Fruit fly (Drosophila melanogaster): ENCODE data around the gene pav.

The pav gene

DNA sequence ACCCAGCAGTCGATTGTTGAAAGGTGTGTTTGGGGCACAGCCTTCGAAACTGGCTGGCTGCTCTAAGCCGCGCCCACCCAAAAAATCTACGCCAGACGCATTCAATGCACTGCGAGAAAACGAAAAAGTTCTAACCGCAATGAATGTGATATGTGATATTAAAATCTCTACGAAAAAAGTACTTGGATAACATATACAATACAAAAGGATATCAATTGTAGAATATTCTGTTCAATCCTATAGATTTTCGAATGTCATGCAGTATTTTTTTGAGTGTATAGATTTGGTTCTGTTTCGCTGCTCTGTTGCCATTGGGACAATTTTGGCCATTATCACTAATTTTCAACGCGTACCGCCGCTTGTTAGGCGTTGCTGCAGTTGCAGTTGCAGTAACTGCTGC, 32.8 kb upstream of the pav start (continued):
- TF ChIP-seq CG7368 (GFP tag; optimal IDR thresholded peaks at IDR 0.05), result no peak
- TF ChIP-seq dsx (GFP tag; optimal IDR thresholded peaks at IDR 0.05; ENCODE audit: poor library complexity, severe bottlenecking), result no peak
- no peak for TF ChIP-seq Sox102F (GFP tag; optimal IDR thresholded peaks at IDR 0.05)
- no peak for TF ChIP-seq fd59A (GFP tag; optimal IDR thresholded peaks at IDR 0.05)
- TF ChIP-seq dac (GFP tag; optimal IDR thresholded peaks at IDR 0.05), result no peak

DNA sequence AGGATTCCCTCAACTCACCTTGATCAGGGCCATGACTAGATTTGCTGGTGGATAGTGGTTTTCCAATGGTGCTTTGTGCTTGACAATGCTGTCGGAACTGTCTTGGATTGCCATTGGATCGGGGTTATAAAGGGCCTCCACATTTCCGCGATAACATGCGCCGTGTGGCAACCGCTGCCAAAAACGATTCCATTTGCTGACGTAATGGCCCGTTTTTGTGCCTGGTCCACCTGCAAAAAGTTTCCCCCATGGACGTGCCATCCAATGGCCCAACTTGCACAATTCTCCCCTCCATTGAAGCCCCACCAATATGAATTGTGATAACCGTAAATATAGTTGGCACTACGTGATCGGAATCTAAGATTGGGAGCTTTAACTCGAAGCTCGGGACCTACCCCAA, 31.1 kb upstream of the pav start, which contains the start of gene Cpr64Ab:
Gene Cpr64Ab, minus strand, starts transcription at position 101 of the 400 bp plus-strand sequence.
- TF ChIP-seq pdm3 (GFP tag; optimal IDR thresholded peaks at IDR 0.05), result no peak
- no peak for TF ChIP-seq CG7368 (GFP tag; optimal IDR thresholded peaks at IDR 0.05)
- no peak for TF ChIP-seq CG11902 (GFP tag; optimal IDR thresholded peaks at IDR 0.05)
- TF ChIP-seq CG8632 (GFP tag; optimal IDR thresholded peaks at IDR 0.05), result no peak
- TF ChIP-seq Hr38 (GFP tag; optimal IDR thresholded peaks at IDR 0.05), result no peak
- no peak for TF ChIP-seq Smox (GFP tag; optimal IDR thresholded peaks at IDR 0.05)

DNA sequence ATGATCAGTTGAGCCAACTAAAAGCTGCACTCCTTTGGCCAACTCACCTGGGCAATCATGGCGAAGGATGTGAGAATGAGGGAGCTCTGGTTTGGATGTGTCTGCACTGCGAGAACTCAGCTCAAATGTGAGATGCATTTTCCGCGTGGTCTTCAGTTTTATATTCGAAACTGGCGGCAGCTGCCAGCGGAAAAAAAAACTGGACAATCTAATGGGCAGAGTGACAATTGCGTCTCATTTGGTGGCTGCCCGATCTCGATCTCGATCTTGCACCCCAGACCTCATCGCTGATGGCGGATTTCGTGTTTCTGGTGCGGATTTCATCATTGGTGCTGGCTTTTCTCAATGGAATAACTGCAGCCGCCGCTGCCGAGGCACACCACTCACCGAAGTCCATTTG, 29.7 kb upstream of the pav start, which contains the start of gene Cpr64Ac:
Gene Cpr64Ac, minus strand, starts transcription at position 101 of the 400 bp plus-strand sequence.
- TF ChIP-seq esn (GFP tag; optimal IDR thresholded peaks at IDR 0.05), result no peak
- no peak for TF ChIP-seq net (GFP tag; optimal IDR thresholded peaks at IDR 0.05)

DNA sequence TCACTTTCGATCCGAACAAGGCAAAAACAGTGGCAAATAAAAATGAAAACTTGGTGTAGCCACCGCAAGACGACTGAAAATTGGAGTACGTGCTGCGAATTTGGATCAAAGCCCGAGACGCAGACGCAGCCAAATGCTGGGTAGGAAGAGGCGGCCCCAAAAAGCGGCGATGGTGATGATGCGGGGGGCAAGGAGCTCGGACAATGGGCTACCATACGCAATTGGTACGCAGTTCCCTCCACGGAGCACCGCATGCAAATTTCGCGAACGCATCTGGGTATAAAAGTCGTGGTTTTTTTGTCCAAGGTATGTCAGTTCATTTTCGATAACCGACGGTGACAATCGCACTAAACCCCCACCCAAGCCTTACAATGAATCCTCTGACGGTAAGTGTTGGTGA, 27.5 kb upstream of the pav start, which contains the start of gene Cpr64Ad:
Gene Cpr64Ad, plus strand, starts transcription at position 301 of the 400 bp plus-strand sequence.
- 0 out of 3 replicates have a peak, but pooled peaks have one; percentile 10 for TF ChIP-seq CG6163 (GFP tag; IDR thresholded peaks at IDR 0.05)
- no peak for TF ChIP-seq lz (GFP tag; optimal IDR thresholded peaks at IDR 0.05)

- TF ChIP-seq Eip78C (GFP tag), result peak; percentile 48
- TF ChIP-seq CG8319 (GFP tag; optimal IDR thresholded peaks at IDR 0.05), result no peak
- TF ChIP-seq eg (GFP tag; IDR thresholded peaks at IDR 0.05), result peak; percentile 42; the same call in 1 of the 3 replicates
- peak; percentile 62 for TF ChIP-seq CG6163 (GFP tag; IDR thresholded peaks at IDR 0.05)
- TF ChIP-seq fkh (GFP tag; optimal IDR thresholded peaks at IDR 0.05), result peak; percentile 63
- no peak for TF ChIP-seq Sox15 (GFP tag; optimal IDR thresholded peaks at IDR 0.05)
- TF ChIP-seq CG9139 (GFP tag; optimal IDR thresholded peaks at IDR 0.05), result no peak
- peak; percentile 70 for TF ChIP-seq svp (GFP tag)
- peak; percentile 1 for TF ChIP-seq CG6276 (GFP tag; optimal IDR thresholded peaks at IDR 0.05)
Measured at dm6 chr3L:4219291-4220228, 23.0 kb upstream of the pav start.

dm6 chr3L:4220679-4221078, 21.9 kb upstream of the pav start:
- TF ChIP-seq CG6808 (GFP tag; optimal IDR thresholded peaks at IDR 0.05) (no peak), CG6792 (GFP tag; optimal IDR thresholded peaks at IDR 0.05) (no peak), CG10631 (GFP tag; optimal IDR thresholded peaks at IDR 0.05) (no peak), vri (GFP tag; optimal IDR thresholded peaks at IDR 0.05) (peak; percentile 77), Blimp-1 (GFP tag; optimal IDR thresholded peaks at IDR 0.05) (peak; percentile 41), Lpt (GFP tag; optimal IDR thresholded peaks at IDR 0.05) (no peak), acj6 (GFP tag; optimal IDR thresholded peaks at IDR 0.05) (no peak), Hr38 (GFP tag; optimal IDR thresholded peaks at IDR 0.05) (no peak), ss (GFP tag; optimal IDR thresholded peaks at IDR 0.05) (no peak), CG1621 (tag; optimal IDR thresholded peaks at IDR 0.05) (no peak), dsx (GFP tag; optimal IDR thresholded peaks at IDR 0.05; ENCODE audit: poor library complexity, severe bottlenecking) (no peak), CG34406 (GFP tag; optimal IDR thresholded peaks at IDR 0.05) (no peak), Eip78C (GFP tag) (no peak), CG8319 (GFP tag; optimal IDR thresholded peaks at IDR 0.05) (no peak), salr (GFP tag; optimal IDR thresholded peaks at IDR 0.05) (no peak), svp (GFP tag) (no peak), cyc (GFP tag; optimal IDR thresholded peaks at IDR 0.05) (no peak), CG3032 (tag; optimal IDR thresholded peaks at IDR 0.05) (no peak), topi (GFP tag; optimal IDR thresholded peaks at IDR 0.05) (no peak), lz (GFP tag; optimal IDR thresholded peaks at IDR 0.05) (no peak), Eip93F (GFP tag; optimal IDR thresholded peaks at IDR 0.05) (no peak), dac (GFP tag; optimal IDR thresholded peaks at IDR 0.05) (no peak), Gug (GFP tag; IDR thresholded peaks at IDR 0.05) (no peak), Sox102F (GFP tag; optimal IDR thresholded peaks at IDR 0.05) (peak; percentile 16), CG9139 (GFP tag; optimal IDR thresholded peaks at IDR 0.05) (no peak), Sox15 (GFP tag; optimal IDR thresholded peaks at IDR 0.05) (no peak)

Data from whole organism, prepupa.